Worm (Caenorhabditis elegans) whole organism, mixed stage, embryonic: ENCODE results near the gene T27A8.7.

ENCODE experiments used
- M03D4.4 ChIP-seq: sonication (generic microtip); optimal IDR thresholded peaks from 2 replicates; lab custom pipeline; 2017; ENCODE audit warnings: mild to moderate bottlenecking, missing genetic modification characterization, missing compliant biosample characterization
- blmp-1 ChIP-seq: fragments of 150-350 bp; optimal IDR thresholded peaks from 2 replicates; lab custom pipeline; 2014; ENCODE audit warnings: missing biosample characterization, missing genetic modification characterization
- ceh-39 ChIP-seq: fragments of 150-350 bp; optimal IDR thresholded peaks from 2 replicates; lab custom pipeline; 2014; ENCODE audit warnings: missing biosample characterization, missing genetic modification characterization
- ceh-43 ChIP-seq: fragments of 200-800 bp; sonication (Bioruptor generic); optimal IDR thresholded peaks from 2 replicates; lab custom pipeline; 2018; ENCODE audit warnings: mild to moderate bottlenecking, missing genetic modification characterization, moderate library complexity, missing compliant biosample characterization
- ceh-83 ChIP-seq: fragments of 200-800 bp; sonication (Bioruptor generic); optimal IDR thresholded peaks from 2 replicates; lab custom pipeline; 2018; ENCODE audit warnings: mild to moderate bottlenecking, missing genetic modification characterization, missing compliant biosample characterization
- ces-1 ChIP-seq: fragments of 150-350 bp; optimal IDR thresholded peaks from 2 replicates; lab custom pipeline; 2014; ENCODE audit warnings: missing biosample characterization, missing genetic modification reagents, missing genetic modification characterization
- cnd-1 ChIP-seq: fragments of 200-800 bp; sonication (Bioruptor generic); optimal IDR thresholded peaks from 2 replicates; lab custom pipeline; 2018; ENCODE audit warnings: mild to moderate bottlenecking, missing genetic modification characterization, missing compliant biosample characterization
- drap-1 ChIP-seq: fragments of 200-800 bp; sonication (Bioruptor generic); optimal IDR thresholded peaks from 3 replicates; lab custom pipeline; 2018; ENCODE audit warnings: mild to moderate bottlenecking, missing genetic modification characterization, missing compliant biosample characterization
- elt-1 ChIP-seq: sonication (generic microtip); optimal IDR thresholded peaks from 2 replicates; lab custom pipeline; 2017; ENCODE audit warnings: missing genetic modification characterization, mild to moderate bottlenecking, missing compliant biosample characterization, antibody characterized with exemption, moderate library complexity, borderline replicate concordance; ENCODE audit not compliant: insufficient read depth
- elt-3 ChIP-seq: fragments of 150-350 bp; optimal IDR thresholded peaks from 2 replicates; lab custom pipeline; 2014; ENCODE audit warnings: missing biosample characterization, missing genetic modification characterization
- flh-1 ChIP-seq: fragments of 200-800 bp; sonication (Bioruptor generic); optimal IDR thresholded peaks from 2 replicates; lab custom pipeline; 2018; ENCODE audit warnings: mild to moderate bottlenecking, missing genetic modification characterization, moderate library complexity, missing compliant biosample characterization
- ham-2 ChIP-seq: fragments of 200-800 bp; sonication (Bioruptor generic); optimal IDR thresholded peaks from 2 replicates; lab custom pipeline; 2018; ENCODE audit warnings: mild to moderate bottlenecking, missing genetic modification characterization, missing compliant biosample characterization
- lin-13 ChIP-seq: fragments of 150-350 bp; optimal IDR thresholded peaks from 2 replicates; lab custom pipeline; 2014; ENCODE audit warnings: missing biosample characterization, missing genetic modification characterization
- lin-32 ChIP-seq: fragments of 200-800 bp; sonication (Bioruptor generic); optimal IDR thresholded peaks from 2 replicates; lab custom pipeline; 2018; ENCODE audit warnings: mild to moderate bottlenecking, missing genetic modification characterization, missing compliant biosample characterization
- lsy-2 ChIP-seq: fragments of 150-350 bp; optimal IDR thresholded peaks from 2 replicates; lab custom pipeline; 2014; ENCODE audit warnings: missing biosample characterization, missing genetic modification characterization
- mab-5 ChIP-seq: fragments of 150-350 bp; optimal IDR thresholded peaks from 2 replicates; lab custom pipeline; 2014; ENCODE audit warnings: missing biosample characterization, missing genetic modification characterization
- mls-2 ChIP-seq: sonication (generic microtip); optimal IDR thresholded peaks from 2 replicates; lab custom pipeline; 2016; ENCODE audit warnings: mild to moderate bottlenecking, missing genetic modification characterization, moderate library complexity, missing compliant biosample characterization
- nhr-2 ChIP-seq: fragments of 150-350 bp; optimal IDR thresholded peaks from 2 replicates; lab custom pipeline; 2014; ENCODE audit warnings: missing biosample characterization, missing genetic modification characterization
- nhr-237 ChIP-seq: fragments of 150-350 bp; optimal IDR thresholded peaks from 2 replicates; lab custom pipeline; 2014; ENCODE audit warnings: missing biosample characterization, missing genetic modification characterization
- nhr-28 ChIP-seq: fragments of 150-350 bp; optimal IDR thresholded peaks from 2 replicates; lab custom pipeline; 2014; ENCODE audit warnings: missing biosample characterization, missing genetic modification characterization
- nhr-76 ChIP-seq: sonication (generic microtip); optimal IDR thresholded peaks from 2 replicates; lab custom pipeline; 2017; ENCODE audit warnings: missing biosample characterization, missing genetic modification characterization
- pha-4 ChIP-seq: fragments of 150-350 bp; optimal IDR thresholded peaks from 2 replicates; lab custom pipeline; 2018; ENCODE audit warnings: missing biosample characterization, missing genetic modification reagents, missing genetic modification characterization
- tbx-8 ChIP-seq: fragments of 200-800 bp; sonication (Bioruptor generic); optimal IDR thresholded peaks from 2 replicates; lab custom pipeline; 2018; ENCODE audit warnings: mild to moderate bottlenecking, missing genetic modification characterization, moderate library complexity, missing compliant biosample characterization
- unc-120 ChIP-seq: sonication (generic microtip); optimal IDR thresholded peaks from 2 replicates; lab custom pipeline; 2017; ENCODE audit warnings: missing genetic modification characterization, missing compliant biosample characterization; ENCODE audit not compliant: poor library complexity, severe bottlenecking
- unc-39 ChIP-seq: fragments of 150-350 bp; optimal IDR thresholded peaks from 2 replicates; lab custom pipeline; 2014; ENCODE audit warnings: missing biosample characterization, missing genetic modification characterization
- unc-62 ChIP-seq: fragments of 150-350 bp; optimal IDR thresholded peaks from 2 replicates; lab custom pipeline; 2014; ENCODE audit warnings: missing biosample characterization, missing genetic modification reagents, missing genetic modification characterization
- zip-8 ChIP-seq: fragments of 150-350 bp; optimal IDR thresholded peaks from 2 replicates; lab custom pipeline; 2014; ENCODE audit warnings: missing biosample characterization, missing genetic modification characterization
- ztf-11 ChIP-seq: fragments of 150-350 bp; optimal IDR thresholded peaks from 2 replicates; lab custom pipeline; 2014; ENCODE audit warnings: missing biosample characterization, missing genetic modification characterization

T27A8.7 gene

DNA sequence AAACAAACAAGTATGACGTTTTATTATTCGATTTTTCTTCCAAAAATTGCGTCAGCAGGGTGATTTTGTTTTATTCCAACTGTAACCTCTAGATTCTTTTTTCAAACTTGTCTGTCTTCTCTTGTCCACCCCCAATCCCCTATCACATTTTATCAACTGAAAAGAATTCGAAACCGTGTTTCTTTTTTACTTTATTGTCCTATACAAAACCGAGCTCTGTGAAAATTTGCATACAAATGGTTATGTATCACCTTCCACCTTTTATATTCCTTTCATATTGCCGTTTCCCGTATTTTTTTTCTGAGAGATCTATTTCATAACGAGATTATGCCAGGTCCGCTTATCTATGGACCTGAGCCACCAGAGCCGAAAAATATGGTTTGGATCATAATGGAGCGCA lies at the start of gene T27A8.7:
Gene T27A8.7 (plus strand): TSS at position 301 of the 400 bp plus-strand sequence.
- TF ChIP-seq mls-2 (tag; lab: Kevin White, UChicago) (no peak), lsy-2 (tag; lab: Kevin White, UChicago) (no peak), ham-2 (no peak), lin-13 (tag; lab: Kevin White, UChicago) (no peak), ztf-11 (tag; lab: Kevin White, UChicago) (no peak), ceh-43 (GFP tag; lab: Kevin White, UChicago) (no peak), unc-62 (GFP tag; lab: Kevin White, UChicago) (no peak), lin-32 (GFP tag; lab: Kevin White, UChicago) (no peak), M03D4.4 (tag; lab: Kevin White, UChicago) (no peak), nhr-237 (tag; lab: Kevin White, UChicago) (no peak), drap-1 (GFP tag; lab: Kevin White, UChicago) (no peak), mab-5 (tag; lab: Kevin White, UChicago) (no peak), elt-3 (tag; lab: Kevin White, UChicago) (no peak), ceh-83 (GFP tag; lab: Kevin White, UChicago) (no peak), ces-1 (no peak), nhr-76 (no peak), unc-39 (no peak), blmp-1 (no peak)
- TF ChIP-seq, all 35 proteins: peak for 0

DNA sequence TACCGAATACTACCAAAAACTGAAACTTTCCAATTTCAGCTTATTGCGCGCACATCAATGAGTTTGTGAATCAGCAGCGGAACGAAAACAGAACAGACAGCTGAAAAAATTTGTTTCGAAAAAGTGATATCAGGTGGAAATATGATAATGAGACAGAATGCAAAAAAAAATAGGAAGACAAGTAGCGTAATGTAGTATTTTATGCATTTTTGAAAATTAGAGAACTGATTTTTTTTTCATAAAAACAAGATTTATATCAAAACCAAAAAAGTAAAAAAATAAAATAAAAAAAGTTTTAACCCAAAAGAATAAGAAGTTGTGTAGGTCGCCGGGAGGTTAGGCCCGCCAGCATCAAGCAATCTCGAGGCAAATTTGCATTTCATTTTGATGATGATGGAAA lies 48.8 kb upstream of the T27A8.7 start, which contains the start of gene C09G1.4:
Gene C09G1.4 (minus strand): TSS at position 101 of the 400 bp plus-strand sequence.
- TF ChIP-seq cnd-1 (tag; lab: Kevin White, UChicago) (no peak), blmp-1 (no peak), unc-39 (no peak), flh-1 (GFP tag; lab: Kevin White, UChicago) (no peak)

DNA sequence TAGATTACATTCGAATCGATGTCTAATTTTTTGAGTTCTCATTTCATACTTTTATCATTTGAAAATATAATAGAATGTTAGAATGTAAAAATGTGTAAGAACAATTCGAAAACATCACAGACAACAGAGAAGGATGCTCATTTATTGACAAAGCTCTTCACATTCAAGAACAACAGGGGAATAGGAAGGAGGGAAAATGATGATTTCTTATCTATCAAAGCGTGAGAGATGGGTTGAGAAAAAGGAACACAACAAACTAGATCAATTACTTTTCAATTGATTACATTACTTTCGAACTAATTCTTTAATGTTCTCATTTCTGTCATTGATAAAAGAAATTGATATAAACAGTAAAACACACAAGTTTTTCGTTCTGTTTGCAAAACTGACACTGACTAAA lies 38.5 kb upstream of the T27A8.7 start, which contains the start of the genes VB0395L.1 and nhx-1:
Gene VB0395L.1 (minus strand): TSS at position 186 of the 400 bp plus-strand sequence.
Gene nhx-1 (plus strand): TSS at position 326 of the 400 bp plus-strand sequence.
- no peak for TF ChIP-seq elt-1 (tag; lab: Kevin White, UChicago)
- no peak for TF ChIP-seq blmp-1
- no peak for TF ChIP-seq nhr-28 (tag; lab: Kevin White, UChicago)
- no peak for TF ChIP-seq ces-1
- no peak for TF ChIP-seq lsy-2 (tag; lab: Kevin White, UChicago)
- TF ChIP-seq lin-13 (tag; lab: Kevin White, UChicago), result no peak
- TF ChIP-seq unc-62 (GFP tag; lab: Kevin White, UChicago), result no peak
- TF ChIP-seq pha-4 (tag; lab: Kevin White, UChicago), result no peak
- TF ChIP-seq mls-2 (tag; lab: Kevin White, UChicago), result no peak
- TF ChIP-seq nhr-237 (tag; lab: Kevin White, UChicago), result no peak
- no peak for TF ChIP-seq ceh-39 (tag; lab: Kevin White, UChicago)
- no peak for TF ChIP-seq ceh-43 (GFP tag; lab: Kevin White, UChicago)

DNA sequence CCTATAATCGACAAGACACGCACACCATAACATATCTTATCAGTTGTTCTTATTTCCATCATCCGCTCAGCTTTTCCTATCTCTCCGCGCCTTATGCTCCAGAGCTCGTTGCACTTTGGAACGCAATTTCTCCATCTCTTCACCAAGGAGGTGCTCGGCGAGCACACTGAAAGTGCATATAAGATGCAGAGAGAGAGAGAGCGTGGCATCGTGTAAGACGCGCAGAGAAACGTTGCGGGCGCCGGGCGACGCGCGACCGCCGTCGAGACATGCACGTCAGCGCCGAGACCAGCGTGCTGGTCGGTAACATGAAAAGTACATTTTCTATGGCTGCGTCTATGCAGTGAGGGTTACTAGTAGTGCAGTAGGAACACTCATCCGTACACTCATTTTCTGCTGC lies 30.8 kb upstream of the T27A8.7 start:
- TF ChIP-seq unc-120 (peak; percentile 35), lin-32 (GFP tag; lab: Kevin White, UChicago) (no peak)
- TF ChIP-seq, all 35 proteins: peak for 1

DNA sequence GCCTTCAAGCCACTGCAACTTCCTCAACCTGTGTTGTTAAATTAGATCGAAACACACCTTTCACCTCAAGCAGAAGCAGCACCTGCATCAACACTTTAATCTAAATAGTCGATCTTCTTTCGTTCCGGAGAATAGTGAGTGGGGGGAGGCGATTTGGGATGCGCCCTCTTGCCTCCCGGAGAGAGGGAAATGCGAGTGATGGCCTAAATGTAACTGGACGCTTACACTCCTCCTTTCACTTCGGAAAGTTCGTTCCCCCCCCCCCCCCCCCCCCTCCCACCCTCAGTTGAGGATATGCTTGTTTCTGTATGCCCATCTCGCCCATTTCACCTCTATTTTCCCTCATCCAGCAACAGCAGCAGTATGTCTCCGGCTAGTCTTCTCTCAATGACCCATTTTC lies 26.4 kb upstream of the T27A8.7 start:
- TF ChIP-seq unc-62 (GFP tag; lab: Kevin White, UChicago) (no peak), ham-2 (peak; percentile 61)
- TF ChIP-seq, all 35 proteins: peak for 1

DNA sequence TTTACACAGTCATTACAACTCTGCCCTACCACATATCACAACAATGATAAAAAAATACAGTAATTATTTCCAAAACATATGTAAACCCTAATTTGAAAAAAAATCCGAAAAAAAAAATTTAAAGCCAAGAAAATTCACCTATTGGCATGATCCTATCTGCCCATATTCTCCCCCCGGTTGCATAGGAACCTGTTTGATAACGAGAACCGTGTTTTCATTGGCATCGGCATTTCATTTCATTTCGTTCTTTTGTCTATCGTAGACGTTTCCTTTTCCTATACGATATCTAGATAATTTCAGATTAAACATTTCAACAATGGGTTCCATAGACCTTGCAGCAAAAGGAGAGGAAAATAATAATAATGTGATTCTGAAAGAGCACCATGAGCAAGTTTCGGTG lies 24.8 kb upstream of the T27A8.7 start, which contains the start of gene mboa-1:
Gene mboa-1 (plus strand): TSS at position 301 of the 400 bp plus-strand sequence.
- TF ChIP-seq ceh-83 (GFP tag; lab: Kevin White, UChicago) (no peak), nhr-28 (tag; lab: Kevin White, UChicago) (no peak), unc-120 (no peak), blmp-1 (no peak), ces-1 (no peak), unc-39 (no peak), zip-8 (no peak), lsy-2 (tag; lab: Kevin White, UChicago) (no peak), nhr-76 (no peak), ceh-43 (GFP tag; lab: Kevin White, UChicago) (no peak), cnd-1 (tag; lab: Kevin White, UChicago) (no peak), unc-62 (GFP tag; lab: Kevin White, UChicago) (no peak), tbx-8 (GFP tag; lab: Kevin White, UChicago) (no peak), M03D4.4 (tag; lab: Kevin White, UChicago) (no peak), pha-4 (tag; lab: Kevin White, UChicago) (no peak), ceh-39 (tag; lab: Kevin White, UChicago) (no peak), nhr-2 (no peak), lin-13 (tag; lab: Kevin White, UChicago) (no peak), ztf-11 (tag; lab: Kevin White, UChicago) (no peak), elt-3 (tag; lab: Kevin White, UChicago) (no peak)
